Worm (Caenorhabditis elegans): ENCODE data around the gene F55C5.17.
A peak's percentile ranks its signal among the peaks of the same experiment; 100 is the strongest.

F55C5.17 gene

DNA sequence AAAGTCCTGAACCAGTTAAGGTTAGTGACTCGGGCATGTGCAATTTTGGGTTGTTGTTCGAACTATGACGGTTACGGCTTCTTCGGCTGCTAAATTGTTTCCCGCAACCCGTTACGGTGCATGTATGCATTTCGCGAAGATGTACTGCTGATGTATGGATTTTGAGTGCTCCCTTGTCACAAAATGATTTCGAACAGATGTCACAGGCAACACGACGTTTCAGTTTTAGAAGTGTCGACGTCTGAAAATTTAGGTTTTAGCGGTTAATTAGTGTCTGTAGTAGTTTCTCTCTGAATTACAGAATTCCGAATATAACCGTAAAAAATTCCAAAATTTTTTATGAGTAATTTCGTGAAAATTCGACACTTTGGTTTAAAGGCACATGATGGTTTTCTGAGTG is 26.6 kb upstream of the F55C5.17 start (continued):
- TF ChIP-seq snpc-4 (GFP tag; optimal IDR thresholded peaks at IDR 0.05) (no peak), snpc-4 (tag; optimal IDR thresholded peaks at IDR 0.05) (no peak)

DNA sequence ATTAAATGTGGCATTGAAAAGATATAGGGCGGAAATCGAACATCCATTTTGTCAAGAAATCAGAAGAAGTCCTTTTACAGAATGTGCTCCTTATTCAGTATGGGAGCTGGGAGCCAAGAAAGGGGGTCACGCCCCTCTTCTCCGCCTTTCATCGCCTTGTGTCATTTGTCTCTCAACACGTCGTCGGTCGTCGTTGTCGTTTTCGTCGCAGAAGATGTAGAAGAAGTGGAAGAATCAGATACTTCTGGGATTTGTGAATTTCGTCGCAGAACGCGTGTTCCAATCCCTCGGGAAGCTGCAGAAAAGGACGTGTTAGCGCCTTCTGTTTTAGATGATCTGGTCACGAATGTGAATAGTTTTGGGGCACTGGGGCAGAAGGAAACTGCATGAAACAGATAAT is 25.4 kb upstream of the F55C5.17 start, which contains the start of gene bnc-1:
TSS of gene bnc-1 (minus strand) at position 101 of the 400 bp plus-strand sequence.
- TF ChIP-seq dpff-1 (tag; optimal IDR thresholded peaks at IDR 0.05) (no peak), ccch-3 (GFP tag; optimal IDR thresholded peaks at IDR 0.05) (no peak), D2030.7 (GFP tag; IDR thresholded peaks at IDR 0.05) (no peak), nhr-80 (tag; optimal IDR thresholded peaks at IDR 0.05) (no peak)

DNA sequence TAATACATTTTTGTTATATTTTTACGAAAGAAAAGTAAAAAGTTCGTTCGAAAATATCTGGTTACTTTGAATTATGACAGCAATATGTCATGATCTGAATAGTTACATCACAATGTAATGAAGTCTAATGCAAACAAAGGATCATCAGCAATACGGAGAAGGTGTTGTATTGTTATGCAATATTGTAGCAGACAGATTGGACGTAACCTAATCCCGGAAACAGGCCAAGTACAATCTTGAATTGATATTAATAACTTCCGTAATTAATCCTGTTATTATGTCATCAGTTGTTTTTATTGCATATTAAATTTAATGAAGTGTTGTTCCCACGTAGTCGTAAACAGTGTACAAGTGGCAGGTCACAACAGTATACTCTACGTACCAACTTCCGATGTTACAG is 20.8 kb upstream of the F55C5.17 start:
- no peak for TF ChIP-seq hmg-1.2 (GFP tag; IDR thresholded peaks at IDR 0.05)
- TF ChIP-seq ceh-79 (tag; optimal IDR thresholded peaks at IDR 0.05), result no peak
- TF ChIP-seq T07F8.4 (tag; optimal IDR thresholded peaks at IDR 0.05), result no peak
- no peak for TF ChIP-seq F33H1.4 (GFP tag; IDR thresholded peaks at IDR 0.05)

- TF ChIP-seq hrde-1 (tag; optimal IDR thresholded peaks at IDR 0.05; ENCODE audit: borderline replicate concordance), result no peak
- no peak for TF ChIP-seq bed-1 (GFP tag; IDR thresholded peaks at IDR 0.05)
- no peak for TF ChIP-seq ccch-3 (GFP tag; optimal IDR thresholded peaks at IDR 0.05)
- TF ChIP-seq snpc-1.3 (tag; optimal IDR thresholded peaks at IDR 0.05; ENCODE audit: insufficient read depth), result no peak
- no peak for TF ChIP-seq ztf-6 (GFP tag; IDR thresholded peaks at IDR 0.05)
- TF ChIP-seq Y95B8A.8 (GFP tag; IDR thresholded peaks at IDR 0.05), result no peak
- TF ChIP-seq hsf-1 (GFP tag; IDR thresholded peaks at IDR 0.05), result no peak
Measured at ce11 chrV:12283187-12283586, 19.2 kb upstream of the F55C5.17 start, which contains the start of gene F55C5.10. Gene F55C5.10, plus strand, starts transcription at chrV:12283487.

DNA sequence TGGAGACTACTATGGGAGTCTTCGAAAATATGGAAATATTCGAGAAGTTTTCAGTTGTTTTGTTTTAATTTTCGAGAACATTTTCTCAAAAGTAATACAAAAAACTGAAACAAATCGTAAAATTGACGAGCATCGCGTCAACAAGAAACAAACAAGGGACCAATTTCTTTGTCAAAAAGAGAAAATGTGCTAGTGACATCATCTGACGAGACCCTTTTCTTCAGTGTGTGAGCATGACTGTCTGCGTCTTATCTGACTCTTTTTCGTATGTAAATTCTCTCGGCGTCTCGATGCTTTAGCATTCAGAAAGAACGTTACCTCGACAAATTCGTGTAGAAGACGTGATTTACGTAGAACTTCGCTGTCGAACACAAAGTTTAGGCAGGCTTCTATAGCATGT is 14.7 kb upstream of the F55C5.17 start:
- no peak for TF ChIP-seq snpc-1.3 (tag; optimal IDR thresholded peaks at IDR 0.05; ENCODE audit: insufficient read depth)
- no peak for TF ChIP-seq attf-5 (GFP tag; optimal IDR thresholded peaks at IDR 0.05)
- TF ChIP-seq B0019.2 (GFP tag; conservative IDR thresholded peaks at IDR 0.05), result no peak
- TF ChIP-seq dpff-1 (tag; optimal IDR thresholded peaks at IDR 0.05), result no peak
- TF ChIP-seq ceh-79 (tag; optimal IDR thresholded peaks at IDR 0.05), result no peak
- no peak for TF ChIP-seq mcd-1 (GFP tag; IDR thresholded peaks at IDR 0.05)
- no peak for TF ChIP-seq pha-4 (tag; optimal IDR thresholded peaks at IDR 0.05)
- TF ChIP-seq hsf-1 (GFP tag; IDR thresholded peaks at IDR 0.05), result no peak
- no peak for TF ChIP-seq aptf-2 (GFP tag; conservative IDR thresholded peaks at IDR 0.05)
- no peak for TF ChIP-seq T07F8.4 (tag; optimal IDR thresholded peaks at IDR 0.05)
- no peak for TF ChIP-seq lin-26 (GFP tag; IDR thresholded peaks at IDR 0.05)

ce11 chrV:12288577-12288976 is 13.8 kb upstream of the F55C5.17 start, which contains the start of gene rskd-1:
Gene rskd-1, minus strand, starts transcription at chrV:12288615.
- no peak for TF ChIP-seq F37B4.10 (GFP tag; IDR thresholded peaks at IDR 0.05)
- no peak for TF ChIP-seq hrde-1 (tag; optimal IDR thresholded peaks at IDR 0.05; ENCODE audit: borderline replicate concordance)
- peak; percentile 67; the same call in 1 of the 2 replicates for TF ChIP-seq cebp-1 (GFP tag; IDR thresholded peaks at IDR 0.05)
- peak; percentile 74 for TF ChIP-seq cebp-1 (tag; optimal IDR thresholded peaks at IDR 0.05)
- TF ChIP-seq rcor-1 (GFP tag; IDR thresholded peaks at IDR 0.05), result no peak
- TF ChIP-seq ztf-22 (GFP tag; optimal IDR thresholded peaks at IDR 0.05), result no peak
- TF ChIP-seq T26A5.8 (tag; optimal IDR thresholded peaks at IDR 0.05), result no peak
- peak; percentile 35 for TF ChIP-seq snpc-3.4 (tag; optimal IDR thresholded peaks at IDR 0.05)
- TF ChIP-seq mcd-1 (GFP tag; IDR thresholded peaks at IDR 0.05), result no peak
- TF ChIP-seq ceh-91 (GFP tag; IDR thresholded peaks at IDR 0.05), result no peak
- TF ChIP-seq bed-1 (GFP tag; IDR thresholded peaks at IDR 0.05), result no peak
- TF ChIP-seq C06A6.2 (GFP tag; conservative IDR thresholded peaks at IDR 0.05), result no peak
- TF ChIP-seq ztf-6 (GFP tag; IDR thresholded peaks at IDR 0.05), result no peak
- TF ChIP-seq die-1 (tag; optimal IDR thresholded peaks at IDR 0.05), result no peak
- no peak for TF ChIP-seq T07F8.4 (tag; optimal IDR thresholded peaks at IDR 0.05)
- no peak for TF ChIP-seq B0019.2 (GFP tag; conservative IDR thresholded peaks at IDR 0.05)
- no peak for TF ChIP-seq egrh-3 (GFP tag; IDR thresholded peaks at IDR 0.05)
- TF ChIP-seq pbrm-1 (GFP tag; IDR thresholded peaks at IDR 0.05), result no peak
- peak; percentile 4 for TF ChIP-seq ztf-18 (tag; optimal IDR thresholded peaks at IDR 0.05)
- TF ChIP-seq F57C9.4 (tag; optimal IDR thresholded peaks at IDR 0.05), result no peak
- no peak for TF ChIP-seq B0035.1 (tag; optimal IDR thresholded peaks at IDR 0.05)
- no peak for TF ChIP-seq somi-1 (GFP tag; optimal IDR thresholded peaks at IDR 0.05)
- TF ChIP-seq repo-1 (tag; optimal IDR thresholded peaks at IDR 0.05), result no peak
- no peak for TF ChIP-seq sptf-2 (GFP tag; optimal IDR thresholded peaks at IDR 0.05)

Data from whole organism, young adult.